Worm (Caenorhabditis elegans) whole organism, L2 larva: ENCODE measurements around the gene F16B4.5.

ENCODE experiments used
- C34F6.9 ChIP-seq: fragments of 150-350 bp; optimal IDR thresholded peaks from 2 replicates; lab custom pipeline; 2014; ENCODE audit warnings: missing biosample characterization, missing genetic modification characterization
- F13H6.1 ChIP-seq: sonication (generic microtip); optimal IDR thresholded peaks from 2 replicates; lab custom pipeline; 2016; ENCODE audit warnings: missing genetic modification characterization, missing compliant biosample characterization
- R02D3.7 ChIP-seq: fragments of 150-350 bp; optimal IDR thresholded peaks from 2 replicates; lab custom pipeline; 2014; ENCODE audit warnings: missing biosample characterization, missing genetic modification characterization
- Y55F3AM.14 ChIP-seq: fragments of 200-800 bp; sonication (Bioruptor generic); optimal IDR thresholded peaks from 2 replicates; lab custom pipeline; 2018; ENCODE audit warnings: mild to moderate bottlenecking, missing genetic modification characterization, missing compliant biosample characterization
- aly-2 ChIP-seq: fragments of 150-350 bp; optimal IDR thresholded peaks from 2 replicates; lab custom pipeline; 2014; ENCODE audit warnings: missing biosample characterization, missing genetic modification characterization
- ama-1 ChIP-seq: fragments of 150-350 bp; optimal IDR thresholded peaks from 2 replicates; lab custom pipeline; 2018; ENCODE audit warnings: inconsistent platforms
- blmp-1 ChIP-seq: sonication (generic microtip); optimal IDR thresholded peaks from 2 replicates; lab custom pipeline; 2017; ENCODE audit warnings: missing genetic modification characterization, mild to moderate bottlenecking, missing compliant biosample characterization, antibody characterized with exemption, moderate library complexity; ENCODE audit not compliant: insufficient read depth
- crh-2 ChIP-seq: sonication (generic microtip); optimal IDR thresholded peaks from 2 replicates; lab custom pipeline; 2017; ENCODE audit warnings: missing biosample characterization, missing genetic modification characterization
- egl-27 ChIP-seq: sonication (generic microtip); optimal IDR thresholded peaks from 3 replicates; lab custom pipeline; 2017; ENCODE audit warnings: missing biosample characterization, missing genetic modification reagents, missing genetic modification characterization
- fos-1 ChIP-seq: fragments of 150-350 bp; optimal IDR thresholded peaks from 2 replicates; lab custom pipeline; 2014; ENCODE audit warnings: missing biosample characterization, missing genetic modification characterization
- gmeb-1 ChIP-seq: fragments of 150-350 bp; optimal IDR thresholded peaks from 2 replicates; lab custom pipeline; 2014; ENCODE audit warnings: missing biosample characterization, missing genetic modification characterization
- lin-11 ChIP-seq: fragments of 150-350 bp; sonication (generic microtip); optimal IDR thresholded peaks from 2 replicates; lab custom pipeline; 2014; ENCODE audit warnings: missing biosample characterization, missing genetic modification characterization, inconsistent platforms, mixed read lengths
- lin-13 ChIP-seq: fragments of 150-350 bp; optimal IDR thresholded peaks from 2 replicates; lab custom pipeline; 2014; ENCODE audit warnings: missing biosample characterization, missing genetic modification reagents, missing genetic modification characterization
- lin-39 ChIP-seq: fragments of 150-350 bp; optimal IDR thresholded peaks from 2 replicates; lab custom pipeline; 2014; ENCODE audit warnings: missing biosample characterization, missing genetic modification reagents, missing genetic modification characterization
- lsy-2 ChIP-seq, 2 experiments: fragments of 150-350 bp in 1 of 2; sonication (generic microtip) in 1 of 2; optimal IDR thresholded peaks; 2 replicates each; lab custom pipeline; 2014 to 2017; ENCODE audit warnings: missing biosample characterization in 2 of 2, missing genetic modification characterization in 2 of 2
- mab-5 ChIP-seq: fragments of 150-350 bp; optimal IDR thresholded peaks from 2 replicates; lab custom pipeline; 2014; ENCODE audit warnings: missing biosample characterization, missing genetic modification characterization
- mbf-1 ChIP-seq: sonication (generic microtip); optimal IDR thresholded peaks from 2 replicates; lab custom pipeline; 2017; ENCODE audit warnings: missing biosample characterization, missing genetic modification characterization
- mdl-1 ChIP-seq, 2 experiments: fragments of 150-350 bp in 1 of 2; sonication (generic microtip) in 1 of 2; optimal IDR thresholded peaks; 2 replicates each; lab custom pipeline; 2017; ENCODE audit warnings: missing biosample characterization in 2 of 2, missing genetic modification characterization in 2 of 2
- nhr-11 ChIP-seq: fragments of 150-350 bp; optimal IDR thresholded peaks from 2 replicates; lab custom pipeline; 2014; ENCODE audit warnings: missing biosample characterization, missing genetic modification characterization
- nhr-129 ChIP-seq: fragments of 150-350 bp; optimal IDR thresholded peaks from 2 replicates; lab custom pipeline; 2014; ENCODE audit warnings: missing biosample characterization, missing genetic modification characterization
- nhr-237 ChIP-seq: fragments of 150-350 bp; optimal IDR thresholded peaks from 2 replicates; lab custom pipeline; 2014; ENCODE audit warnings: missing biosample characterization, missing genetic modification characterization
- nhr-25 ChIP-seq: fragments of 150-350 bp; sonication (generic microtip); optimal IDR thresholded peaks from 3 replicates; lab custom pipeline; 2014; ENCODE audit warnings: missing biosample characterization, missing genetic modification characterization
- nhr-6 ChIP-seq: fragments of 150-350 bp; optimal IDR thresholded peaks from 2 replicates; lab custom pipeline; 2014; ENCODE audit warnings: missing biosample characterization, missing genetic modification characterization
- sma-9 ChIP-seq, 2 experiments: fragments of 150-350 bp in 1 of 2; sonication (generic microtip) in 1 of 2; optimal IDR thresholded peaks; 2 replicates each; lab custom pipeline; 2014 to 2016; ENCODE audit warnings: missing genetic modification characterization in 2 of 2, mild to moderate bottlenecking in 1 of 2, missing biosample characterization in 1 of 2, missing compliant biosample characterization in 1 of 2, missing genetic modification reagents in 1 of 2, moderate library complexity in 1 of 2
- unc-55 ChIP-seq: fragments of 150-350 bp; sonication (generic microtip); optimal IDR thresholded peaks from 3 replicates; lab custom pipeline; 2014; ENCODE audit warnings: missing biosample characterization, missing genetic modification reagents, missing genetic modification characterization
- zag-1 ChIP-seq: fragments of 150-350 bp; optimal IDR thresholded peaks from 2 replicates; lab custom pipeline; 2014; ENCODE audit warnings: missing biosample characterization, missing genetic modification characterization
- ztf-11 ChIP-seq: sonication (generic microtip); optimal IDR thresholded peaks from 2 replicates; lab custom pipeline; 2017; ENCODE audit warnings: missing biosample characterization, missing genetic modification characterization

The F16B4.5 gene

ce11 chrV:1631148-1631547, 42.9 kb downstream of the F16B4.5 start, which contains the start of gene Y46H3D.8:
TSS of gene Y46H3D.8 (minus strand) at chrV:1631248.
- TF ChIP-seq mdl-1 (tag; optimal IDR thresholded peaks at IDR 0.05; lab: Kevin White, UChicago) = no peak
- TF ChIP-seq blmp-1 (tag; lab: Kevin White, UChicago) = no peak
- TF ChIP-seq zag-1 (tag; lab: Kevin White, UChicago) = no peak
- TF ChIP-seq ztf-11 = no peak
- no peak for TF ChIP-seq lsy-2 (tag; optimal IDR thresholded peaks at IDR 0.05; lab: Kevin White, UChicago)
- no peak for TF ChIP-seq sma-9 (GFP tag; optimal IDR thresholded peaks at IDR 0.05; lab: Kevin White, UChicago)
- TF ChIP-seq sma-9 (tag; optimal IDR thresholded peaks at IDR 0.05; lab: Kevin White, UChicago) = no peak

- TF ChIP-seq nhr-6 (tag; lab: Kevin White, UChicago) (no peak), nhr-237 (tag; lab: Kevin White, UChicago) (no peak), mab-5 (tag; lab: Kevin White, UChicago) (no peak), C34F6.9 (tag; lab: Kevin White, UChicago) (no peak), nhr-11 (tag; lab: Kevin White, UChicago) (no peak), lin-11 (no peak), aly-2 (tag; lab: Kevin White, UChicago) (no peak)
These were observed 43.5 kb downstream of the F16B4.5 start, which contains the start of gene irld-17 for ce11 chrV:1631717-1632116. TSS of gene irld-17 (plus strand) at chrV:1632017.

- TF ChIP-seq unc-55 (GFP tag; lab: Kevin White, UChicago) (no peak), egl-27 (no peak), fos-1 (no peak), R02D3.7 (tag; lab: Kevin White, UChicago) (no peak), nhr-25 (tag; lab: Kevin White, UChicago) (no peak), ztf-11 (no peak), nhr-237 (tag; lab: Kevin White, UChicago) (no peak), F13H6.1 (tag; lab: Kevin White, UChicago) (no peak), mab-5 (tag; lab: Kevin White, UChicago) (no peak), nhr-6 (tag; lab: Kevin White, UChicago) (no peak), zag-1 (tag; lab: Kevin White, UChicago) (no peak), sma-9 (GFP tag; optimal IDR thresholded peaks at IDR 0.05; lab: Kevin White, UChicago) (no peak), sma-9 (tag; optimal IDR thresholded peaks at IDR 0.05; lab: Kevin White, UChicago) (no peak), blmp-1 (tag; lab: Kevin White, UChicago) (no peak), lin-39 (tag; lab: Kevin White, UChicago) (no peak), Y55F3AM.14 (GFP tag; lab: Kevin White, UChicago) (no peak), gmeb-1 (tag; lab: Kevin White, UChicago) (no peak), lin-13 (no peak), crh-2 (tag; lab: Kevin White, UChicago) (no peak), mbf-1 (tag; lab: Kevin White, UChicago) (no peak)
These were observed 47.6 kb downstream of the F16B4.5 start, which contains the start of gene str-222 for ce11 chrV:1635859-1636258. TSS of gene str-222 (plus strand) at chrV:1636159.

ce11 chrV:1640008-1640407, 51.8 kb downstream of the F16B4.5 start, which contains the start of gene str-221:
TSS of gene str-221 (plus strand) at chrV:1640308.
- no peak for TF ChIP-seq lsy-2 (tag; optimal IDR thresholded peaks at IDR 0.05; lab: Kevin White, UChicago)
- no peak for TF ChIP-seq unc-55 (GFP tag; lab: Kevin White, UChicago)
- no peak for TF ChIP-seq nhr-129 (tag; lab: Kevin White, UChicago)
- no peak for TF ChIP-seq ama-1 (lab: Kevin White, UChicago)
